Fruit fly (Drosophila melanogaster): Measurements from ENCODE around the gene mfas.

DNA sequence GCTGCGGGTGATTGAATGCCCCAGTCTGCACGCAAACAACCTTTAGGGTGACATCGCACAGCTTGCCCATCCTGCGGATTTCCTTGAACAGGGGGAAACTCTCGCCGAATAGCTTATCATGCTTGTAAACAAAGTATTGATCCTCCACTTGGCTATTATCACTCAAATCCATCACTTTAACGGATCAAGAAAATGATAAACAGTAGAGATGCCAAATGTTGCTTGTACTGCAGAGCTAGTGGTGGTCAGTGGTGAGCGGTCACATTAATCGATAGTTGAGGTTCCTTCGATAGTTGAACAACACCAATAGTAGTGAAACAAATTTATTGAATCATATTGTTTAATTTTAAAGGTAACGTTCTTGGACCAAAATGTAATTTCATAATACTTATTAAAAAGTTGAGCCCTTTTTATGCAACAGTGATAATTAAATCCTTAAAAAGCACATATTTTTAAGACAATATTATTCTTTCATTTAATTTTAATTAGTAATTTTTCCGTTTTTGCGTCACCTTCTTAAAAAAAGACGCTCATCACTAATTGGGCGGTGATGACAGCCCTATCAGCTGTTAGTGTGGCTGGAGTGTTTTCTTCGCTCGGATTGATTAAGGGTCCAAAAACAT lies 17.2 kb upstream of the mfas start, which contains the start of the genes KLHL18 and GCC185:
- TF ChIP-seq Dll (optimal IDR thresholded peaks at IDR 0.05) = no peak
- TF ChIP-seq usp (GFP tag; optimal IDR thresholded peaks at IDR 0.05) = no peak
- no peak for TF ChIP-seq CG8478 (optimal IDR thresholded peaks at IDR 0.05)
- no peak for TF ChIP-seq pan (optimal IDR thresholded peaks at IDR 0.05)
- no peak for TF ChIP-seq EcR (GFP tag; optimal IDR thresholded peaks at IDR 0.05)
- no peak for TF ChIP-seq psq (optimal IDR thresholded peaks at IDR 0.05)
